Worm (Caenorhabditis elegans): ENCODE results near the gene zig-4.

zig-4 gene

ce11 chrX:7925134-7925533 lies at the start of gene zig-4:
TSS of gene zig-4 (plus strand) at chrX:7925434.
- TF ChIP-seq nhr-47 (tag; optimal IDR thresholded peaks at IDR 0.05) (peak; percentile 37), xbp-1 (tag; optimal IDR thresholded peaks at IDR 0.05) (no peak), fkh-8 (tag; optimal IDR thresholded peaks at IDR 0.05) (peak; percentile 46), swsn-7 (tag; optimal IDR thresholded peaks at IDR 0.05) (no peak), sox-4 (tag; optimal IDR thresholded peaks at IDR 0.05) (peak; percentile 51)

DNA sequence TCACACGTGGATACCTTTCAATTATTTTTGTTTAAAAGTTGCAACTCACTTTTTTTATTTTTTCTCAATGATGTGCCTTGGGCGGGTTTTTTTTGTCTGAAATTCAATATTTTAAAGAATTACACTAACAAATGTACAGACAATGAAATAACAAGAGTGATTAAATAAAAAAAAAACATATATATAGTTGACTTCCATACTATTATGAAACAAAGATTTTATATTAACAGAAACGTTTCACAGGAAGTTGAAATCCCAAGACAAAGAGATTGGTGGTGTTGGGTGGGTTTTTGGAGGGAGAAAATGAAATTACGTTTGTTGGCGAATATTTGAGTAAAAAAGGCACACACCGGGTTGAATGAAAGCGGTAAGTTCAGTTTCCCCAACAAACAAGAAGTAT lies 49.4 kb upstream of the zig-4 start, which contains the start of gene cca-1:
Gene cca-1, minus strand, starts transcription at position 101 of the 400 bp plus-strand sequence.
- TF ChIP-seq nhr-71 (tag; optimal IDR thresholded peaks at IDR 0.05) (no peak), egl-13 (tag; optimal IDR thresholded peaks at IDR 0.05) (no peak), Y116A8C.19 (tag; optimal IDR thresholded peaks at IDR 0.05; ENCODE audit: borderline replicate concordance) (no peak), pax-3 (tag; optimal IDR thresholded peaks at IDR 0.05) (no peak), lin-13 (GFP tag; optimal IDR thresholded peaks at IDR 0.05) (no peak), zip-4 (GFP tag; optimal IDR thresholded peaks at IDR 0.05) (no peak), grh-1 (GFP tag; IDR thresholded peaks at IDR 0.05) (no peak), mdl-1 (tag; optimal IDR thresholded peaks at IDR 0.05) (no peak), tbx-2 (tag; optimal IDR thresholded peaks at IDR 0.05) (no peak), zag-1 (tag; optimal IDR thresholded peaks at IDR 0.05) (no peak)

DNA sequence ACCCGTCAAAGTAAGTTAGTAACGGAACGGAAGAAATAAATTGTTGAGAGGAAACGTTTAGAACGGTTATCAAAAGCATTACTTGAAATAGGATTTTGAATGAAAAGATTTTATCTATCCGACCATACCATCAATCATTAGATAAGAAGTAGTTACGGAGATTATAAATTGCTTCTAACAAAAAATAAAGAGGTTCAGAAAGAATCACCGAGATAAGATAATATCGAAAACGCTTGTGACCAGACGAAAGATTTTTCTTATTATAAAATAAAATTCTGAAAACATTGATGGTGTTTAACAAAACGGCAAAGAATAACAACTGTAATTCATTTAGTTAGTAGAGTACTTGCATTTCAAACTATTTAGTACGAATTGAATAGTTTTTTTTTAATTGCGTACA lies 44.4 kb upstream of the zig-4 start, which contains the start of gene C39D10.8:
Gene C39D10.8, minus strand, starts transcription at position 101 of the 400 bp plus-strand sequence.
- TF ChIP-seq blmp-1 (tag; optimal IDR thresholded peaks at IDR 0.05): peak; percentile 17
- TF ChIP-seq hlh-17 (GFP tag; optimal IDR thresholded peaks at IDR 0.05; ENCODE audit: borderline replicate concordance): no peak
- no peak for TF ChIP-seq rnt-1 (tag; optimal IDR thresholded peaks at IDR 0.05)
- TF ChIP-seq pqm-1 (tag; optimal IDR thresholded peaks at IDR 0.05): no peak
- TF ChIP-seq nhr-237 (tag; optimal IDR thresholded peaks at IDR 0.05): no peak
- no peak for TF ChIP-seq skn-1 (tag; optimal IDR thresholded peaks at IDR 0.05)
- peak in 1 of 6 experiments; percentile 2 for TF ChIP-seq elt-3 (tag; optimal IDR thresholded peaks at IDR 0.05)
- no peak for TF ChIP-seq sup-37 (GFP tag; optimal IDR thresholded peaks at IDR 0.05)
- TF ChIP-seq aha-1 (tag; optimal IDR thresholded peaks at IDR 0.05): no peak
- no peak for TF ChIP-seq snu-23 (GFP tag; optimal IDR thresholded peaks at IDR 0.05)
- TF ChIP-seq lin-14 (GFP tag; optimal IDR thresholded peaks at IDR 0.05): peak; percentile 21
- TF ChIP-seq hlh-4 (tag; optimal IDR thresholded peaks at IDR 0.05): no peak
- no peak for TF ChIP-seq nhr-90 (tag; optimal IDR thresholded peaks at IDR 0.05; ENCODE audit: poor library complexity)
- no peak for TF ChIP-seq ztf-4 (tag; optimal IDR thresholded peaks at IDR 0.05)

- TF ChIP-seq elt-3 (tag; optimal IDR thresholded peaks at IDR 0.05) (no peak), ces-1 (GFP tag; optimal IDR thresholded peaks at IDR 0.05) (no peak), lin-13 (GFP tag; optimal IDR thresholded peaks at IDR 0.05) (no peak), ceh-63 (GFP tag; optimal IDR thresholded peaks at IDR 0.05) (no peak), alr-1 (tag; optimal IDR thresholded peaks at IDR 0.05; ENCODE audit: borderline replicate concordance) (no peak), nhr-77 (tag; optimal IDR thresholded peaks at IDR 0.05) (no peak), lin-14 (GFP tag; optimal IDR thresholded peaks at IDR 0.05) (no peak), xbp-1 (tag; optimal IDR thresholded peaks at IDR 0.05) (no peak), irx-1 (tag; optimal IDR thresholded peaks at IDR 0.05) (no peak), blmp-1 (tag; optimal IDR thresholded peaks at IDR 0.05) (no peak), pag-3 (tag; optimal IDR thresholded peaks at IDR 0.05; ENCODE audit: borderline replicate concordance, insufficient read depth) (no peak), elt-2 (tag; optimal IDR thresholded peaks at IDR 0.05) (no peak), F16B12.6 (tag; optimal IDR thresholded peaks at IDR 0.05) (no peak), nhr-90 (tag; optimal IDR thresholded peaks at IDR 0.05; ENCODE audit: poor library complexity) (no peak), rnt-1 (tag; optimal IDR thresholded peaks at IDR 0.05) (no peak)
Observed at ce11 chrX:7881307-7881706, 43.9 kb upstream of the zig-4 start.
